Fruit fly (Drosophila melanogaster) whole organism, wandering third instar larva: ENCODE data around the gene vrs.

Experiments
- Abd-B ChIP-seq: fragments of >200 bp; optimal IDR thresholded peaks from 2 replicates; lab custom pipeline; 2017; ENCODE audit warnings: missing biosample characterization, missing genetic modification characterization
- CG32264 ChIP-seq: fragments of 200-800 bp; sonication (Bioruptor generic); optimal IDR thresholded peaks from 2 replicates; lab custom pipeline; 2016; ENCODE audit warnings: missing biosample characterization, missing genetic modification characterization
- CG9705 ChIP-seq: fragments of 200-800 bp; sonication (Bioruptor generic); optimal IDR thresholded peaks from 2 replicates; lab custom pipeline; 2018; ENCODE audit warnings: missing biosample characterization, mild to moderate bottlenecking, missing genetic modification characterization
- CrebA ChIP-seq: fragments of 200-800 bp; sonication (Bioruptor generic); optimal IDR thresholded peaks from 2 replicates; lab custom pipeline; 2016; ENCODE audit warnings: missing biosample characterization, mild to moderate bottlenecking, missing genetic modification characterization, borderline replicate concordance
- Dfd ChIP-seq: fragments of >200 bp; optimal IDR thresholded peaks from 2 replicates; lab custom pipeline; 2017; ENCODE audit warnings: missing biosample characterization, missing genetic modification characterization
- Dif ChIP-seq: fragments of 200-275, 200-300 bp; sonication (Bioruptor generic); optimal IDR thresholded peaks from 2 replicates; lab custom pipeline; 2018; ENCODE audit warnings: missing biosample characterization, missing genetic modification characterization; ENCODE audit not compliant: partially characterized antibody
- GATAd ChIP-seq: sonication (Bioruptor generic); optimal IDR thresholded peaks from 2 replicates; lab custom pipeline; 2016; ENCODE audit warnings: missing biosample characterization, missing genetic modification characterization
- HLH106 ChIP-seq: fragments of 200-800 bp; optimal IDR thresholded peaks from 3 replicates; lab custom pipeline; 2019; ENCODE audit warnings: missing biosample characterization, mild to moderate bottlenecking, missing genetic modification characterization, moderate library complexity
- Hnf4 ChIP-seq: fragments of 200-800 bp; sonication (Bioruptor generic); optimal IDR thresholded peaks from 2 replicates; lab custom pipeline; 2016; ENCODE audit warnings: missing biosample characterization, mild to moderate bottlenecking, missing genetic modification characterization
- Hr78 ChIP-seq: fragments of >200 bp; optimal IDR thresholded peaks from 2 replicates; lab custom pipeline; 2017; ENCODE audit warnings: missing biosample characterization, missing genetic modification characterization
- Hr83 ChIP-seq: fragments of 200-300 bp; sonication (Bioruptor generic); optimal IDR thresholded peaks from 2 replicates; lab custom pipeline; 2016; ENCODE audit warnings: missing biosample characterization, mild to moderate bottlenecking, missing genetic modification characterization, moderate library complexity; ENCODE audit not compliant: poor library complexity, severe bottlenecking
- Jra ChIP-seq: sonication (Bioruptor generic); optimal IDR thresholded peaks from 2 replicates; lab custom pipeline; 2016; ENCODE audit warnings: missing biosample characterization, missing genetic modification characterization
- Myc ChIP-seq: fragments of >200 bp; optimal IDR thresholded peaks from 2 replicates; lab custom pipeline; 2017
- N ChIP-seq: fragments of >200 bp; optimal IDR thresholded peaks from 2 replicates; lab custom pipeline; 2018; ENCODE audit warnings: missing biosample characterization, missing external identifiers, missing genetic modification characterization
- Rel ChIP-seq, 2 experiments: fragments of 200-800 bp; sonication (Bioruptor generic) in 1 of 2; optimal IDR thresholded peaks; 2 replicates in 1 of 2; 3 replicates in 1 of 2; lab custom pipeline; 2016 to 2019; ENCODE audit warnings: mild to moderate bottlenecking in 2 of 2, missing biosample characterization in 2 of 2, missing genetic modification characterization in 2 of 2, moderate library complexity in 1 of 2
- Vsx2 ChIP-seq: fragments of 200-300, 225-300 bp; sonication (Bioruptor generic); optimal IDR thresholded peaks from 2 replicates; lab custom pipeline; 2018; ENCODE audit warnings: missing biosample characterization, missing genetic modification characterization; ENCODE audit not compliant: partially characterized antibody
- br ChIP-seq: fragments of 200-800 bp; sonication (Bioruptor generic); optimal IDR thresholded peaks from 2 replicates; lab custom pipeline; 2016; ENCODE audit warnings: missing biosample characterization, missing genetic modification characterization
- brk ChIP-seq: fragments of 200-800 bp; sonication (Bioruptor generic); optimal IDR thresholded peaks from 2 replicates; lab custom pipeline; 2016; ENCODE audit warnings: missing biosample characterization, mild to moderate bottlenecking, missing genetic modification characterization
- dl ChIP-seq, 2 experiments: fragments of 175-275, 200-275 bp in 1 of 2; fragments of 200-275 bp in 1 of 2; sonication (Bioruptor generic); optimal IDR thresholded peaks; lab custom pipeline; 2018; ENCODE audit warnings: mild to moderate bottlenecking in 2 of 2, missing biosample characterization in 2 of 2, missing genetic modification characterization in 2 of 2, moderate library complexity in 2 of 2; ENCODE audit not compliant: partially characterized antibody in 2 of 2, insufficient read depth in 1 of 2
- dmrt93B ChIP-seq: fragments of 200-800 bp; sonication (Bioruptor generic); optimal IDR thresholded peaks from 2 replicates; lab custom pipeline; 2018; ENCODE audit warnings: missing biosample characterization, mild to moderate bottlenecking, missing genetic modification characterization
- dsf ChIP-seq: sonication (Bioruptor generic); optimal IDR thresholded peaks from 2 replicates; lab custom pipeline; 2016; ENCODE audit warnings: missing biosample characterization, missing genetic modification characterization, borderline replicate concordance
- ey ChIP-seq: fragments of 200-800 bp; sonication (Bioruptor generic); optimal IDR thresholded peaks from 2 replicates; lab custom pipeline; 2016; ENCODE audit warnings: missing biosample characterization, missing genetic modification characterization
- foxo ChIP-seq, 2 experiments: fragments of 200-800 bp; sonication (Bioruptor generic); optimal IDR thresholded peaks; 2 replicates in 1 of 2; 3 replicates in 1 of 2; lab custom pipeline; 2016 to 2017; ENCODE audit warnings: missing biosample characterization in 2 of 2, missing genetic modification characterization in 2 of 2
- fru ChIP-seq: fragments of 200-800 bp; sonication (Bioruptor generic); optimal IDR thresholded peaks from 3 replicates; lab custom pipeline; 2016; ENCODE audit warnings: missing biosample characterization, mild to moderate bottlenecking, missing genetic modification characterization
- h ChIP-seq: fragments of 200-800 bp; sonication (Bioruptor generic); optimal IDR thresholded peaks from 3 replicates; lab custom pipeline; 2016; ENCODE audit warnings: missing biosample characterization, mild to moderate bottlenecking, missing genetic modification characterization
- jim ChIP-seq: fragments of 175-275, 200-325 bp; sonication (Bioruptor generic); optimal IDR thresholded peaks from 2 replicates; lab custom pipeline; 2016; ENCODE audit warnings: missing biosample characterization, mild to moderate bottlenecking, missing genetic modification characterization
- lola ChIP-seq: fragments of >200 bp; optimal IDR thresholded peaks from 2 replicates; lab custom pipeline; 2017; ENCODE audit warnings: missing biosample characterization, missing genetic modification characterization
- pan ChIP-seq: fragments of >200 bp; optimal IDR thresholded peaks from 2 replicates; lab custom pipeline; 2017
- psq ChIP-seq: fragments of 200-800 bp; sonication (Bioruptor generic); optimal IDR thresholded peaks from 3 replicates; lab custom pipeline; 2017; ENCODE audit warnings: missing biosample characterization, mild to moderate bottlenecking, missing genetic modification characterization, moderate library complexity
- rgr ChIP-seq: fragments of 200-800 bp; sonication (Bioruptor generic); optimal IDR thresholded peaks from 3 replicates; lab custom pipeline; 2016; ENCODE audit warnings: missing biosample characterization, mild to moderate bottlenecking, missing genetic modification characterization
- sage ChIP-seq: fragments of 200-800 bp; sonication (Bioruptor generic); optimal IDR thresholded peaks from 2 replicates; lab custom pipeline; 2016; ENCODE audit warnings: missing biosample characterization, mild to moderate bottlenecking, missing genetic modification characterization
- sv ChIP-seq: fragments of 200-800 bp; sonication (Bioruptor generic); optimal IDR thresholded peaks from 3 replicates; lab custom pipeline; 2016; ENCODE audit warnings: missing biosample characterization, missing genetic modification characterization
- tai ChIP-seq: sonication (Bioruptor generic); optimal IDR thresholded peaks from 2 replicates; lab custom pipeline; 2016; ENCODE audit warnings: missing biosample characterization, missing genetic modification characterization
- usp ChIP-seq: fragments of >200 bp; optimal IDR thresholded peaks from 2 replicates; lab custom pipeline; 2017; ENCODE audit warnings: missing biosample characterization, missing genetic modification characterization
- woc ChIP-seq: sonication (Bioruptor generic); optimal IDR thresholded peaks from 2 replicates; lab custom pipeline; 2016; ENCODE audit warnings: missing biosample characterization, mild to moderate bottlenecking, missing genetic modification characterization

vrs gene

DNA sequence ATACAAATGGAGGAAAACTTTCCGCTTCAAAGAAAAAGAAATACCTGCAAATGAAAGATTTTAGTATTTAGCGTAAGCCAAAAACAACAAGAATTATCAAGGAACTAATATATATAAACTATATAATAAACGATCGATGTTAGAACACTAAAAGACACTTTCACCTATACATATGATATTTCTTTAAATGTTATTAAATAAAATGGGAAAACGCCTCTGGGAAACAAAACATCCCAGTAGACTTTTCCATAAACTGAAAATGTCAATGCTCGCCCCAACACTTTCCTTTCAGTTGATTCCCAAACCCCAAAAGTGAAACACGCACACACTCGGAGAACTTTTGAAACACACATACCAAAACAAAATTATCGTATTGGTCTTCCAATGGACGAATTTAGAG is at the start of gene vrs:
TSS of gene vrs (plus strand) at position 301 of the 400 bp plus-strand sequence.
- TF ChIP-seq Vsx2 = no peak
- no peak for TF ChIP-seq CG32264 (GFP tag; lab: Kevin White, UChicago)
- TF ChIP-seq Rel (GFP tag; optimal IDR thresholded peaks at IDR 0.05; lab: Kevin White, UChicago) = no peak
- TF ChIP-seq Rel (tag; optimal IDR thresholded peaks at IDR 0.05; lab: Kevin White, UChicago) = no peak
- TF ChIP-seq Dif (GFP tag; lab: Kevin White, UChicago) = no peak
- TF ChIP-seq fru (GFP tag; lab: Kevin White, UChicago) = no peak
- no peak for TF ChIP-seq Jra (GFP tag; lab: Kevin White, UChicago)
- TF ChIP-seq ey (GFP tag; lab: Kevin White, UChicago) = no peak
- no peak for TF ChIP-seq lola (GFP tag; lab: Kevin White, UChicago)
- TF ChIP-seq HLH106 (tag; lab: Kevin White, UChicago) = no peak
- no peak for TF ChIP-seq Abd-B (GFP tag; lab: Kevin White, UChicago)
- TF ChIP-seq CG9705 (GFP tag; lab: Kevin White, UChicago) = no peak

dm6 chr3R:12398054-12398453 is 49.4 kb upstream of the vrs start:
- peak; percentile 24 for TF ChIP-seq h (GFP tag; lab: Kevin White, UChicago)
- TF ChIP-seq rgr (GFP tag; lab: Kevin White, UChicago) = no peak
- TF ChIP-seq sage (GFP tag; lab: Kevin White, UChicago) = peak; percentile 38
- TF ChIP-seq CrebA (GFP tag; lab: Kevin White, UChicago) = peak; percentile 28

dm6 chr3R:12398620-12399247 is 48.7 kb upstream of the vrs start, which contains the start of gene Cyp9f3:
Gene Cyp9f3, minus strand, starts transcription at chr3R:12398929.
- TF ChIP-seq tai (GFP tag; lab: Kevin White, UChicago) (no peak), rgr (GFP tag; lab: Kevin White, UChicago) (peak; percentile 9), CrebA (GFP tag; lab: Kevin White, UChicago) (peak; percentile 32), jim (GFP tag; lab: Kevin White, UChicago) (no peak), Dif (GFP tag; lab: Kevin White, UChicago) (no peak), Vsx2 (peak; percentile 20)

dm6 chr3R:12401672-12402296 is 45.7 kb upstream of the vrs start, which contains the start of gene DNAlig3:
Gene DNAlig3, minus strand, starts transcription at chr3R:12401839.
- no peak for TF ChIP-seq brk
- TF ChIP-seq Hr78 (GFP tag; lab: Kevin White, UChicago) = no peak
- TF ChIP-seq GATAd (GFP tag; lab: Kevin White, UChicago) = no peak
- TF ChIP-seq Rel (GFP tag; optimal IDR thresholded peaks at IDR 0.05; lab: Kevin White, UChicago) = no peak
- TF ChIP-seq Rel (tag; optimal IDR thresholded peaks at IDR 0.05; lab: Kevin White, UChicago) = peak; percentile 83
- TF ChIP-seq sv (GFP tag; lab: Kevin White, UChicago) = no peak
- TF ChIP-seq, all 38 proteins: peak for 1

- TF ChIP-seq Vsx2 (no peak), N (no peak), Myc (lab: Kevin White, UChicago) (no peak), brk (peak; percentile 95), jim (GFP tag; lab: Kevin White, UChicago) (no peak), CG32264 (GFP tag; lab: Kevin White, UChicago) (peak; percentile 94), woc (GFP tag; lab: Kevin White, UChicago) (peak; percentile 86), usp (GFP tag; lab: Kevin White, UChicago) (no peak), foxo (GFP tag; optimal IDR thresholded peaks at IDR 0.05; lab: Kevin White, UChicago) (peak; percentile 89 to 96), Hr78 (GFP tag; lab: Kevin White, UChicago) (no peak), GATAd (GFP tag; lab: Kevin White, UChicago) (peak; percentile 36), pan (lab: Kevin White, UChicago) (no peak), sv (GFP tag; lab: Kevin White, UChicago) (peak; percentile 94), lola (GFP tag; lab: Kevin White, UChicago) (no peak), Hnf4 (GFP tag; lab: Kevin White, UChicago) (peak; percentile 94), rgr (GFP tag; lab: Kevin White, UChicago) (peak; percentile 97), sage (GFP tag; lab: Kevin White, UChicago) (peak; percentile 99), dmrt93B (GFP tag; lab: Kevin White, UChicago) (peak; percentile 99), h (GFP tag; lab: Kevin White, UChicago) (peak; percentile 99), Dfd (GFP tag; lab: Kevin White, UChicago) (no peak), dl (GFP tag; optimal IDR thresholded peaks at IDR 0.05; lab: Kevin White, UChicago; ENCODE audit: insufficient read depth in 1 of 2, partially characterized antibody in 2 of 2) (no peak), Abd-B (GFP tag; lab: Kevin White, UChicago) (no peak), CG9705 (GFP tag; lab: Kevin White, UChicago) (peak; percentile 100), tai (GFP tag; lab: Kevin White, UChicago) (no peak), dsf (GFP tag; lab: Kevin White, UChicago) (peak; percentile 88), psq (GFP tag; lab: Kevin White, UChicago) (peak; percentile 84), CrebA (GFP tag; lab: Kevin White, UChicago) (no peak), Dif (GFP tag; lab: Kevin White, UChicago) (no peak), fru (GFP tag; lab: Kevin White, UChicago) (peak; percentile 94), ey (GFP tag; lab: Kevin White, UChicago) (peak; percentile 89), Jra (GFP tag; lab: Kevin White, UChicago) (peak; percentile 84), br (peak; percentile 95), Hr83 (GFP tag; lab: Kevin White, UChicago) (peak; percentile 92)
These were observed 44.5 kb upstream of the vrs start for dm6 chr3R:12402935-12403334.
